Fruit fly (Drosophila melanogaster) whole organism, embryonic: ENCODE results near the gene Unc50.

Source experiments
- Aef1 ChIP-seq: fragments of 200-800 bp; sonication (Bioruptor generic); IDR thresholded peaks from 3 replicates; pipeline ENCODE4 v1.3.6; 2022; ENCODE audit warnings: missing biosample characterization, missing genetic modification characterization
- Atf-2 ChIP-seq: fragments of 200-800 bp; sonication (Bioruptor generic); optimal IDR thresholded peaks from 2 replicates; lab custom pipeline; 2016; ENCODE audit warnings: missing biosample characterization, missing genetic modification characterization
- B-H2 ChIP-seq: fragments of 200-800 bp; sonication (Bioruptor generic); optimal IDR thresholded peaks from 2 replicates; lab custom pipeline; 2018; ENCODE audit warnings: missing biosample characterization, mild to moderate bottlenecking, missing genetic modification characterization
- BEAF-32 ChIP-seq: fragments of 200-800 bp; sonication (Bioruptor generic); optimal IDR thresholded peaks from 3 replicates; lab custom pipeline; 2017; ENCODE audit warnings: missing biosample characterization, missing genetic modification characterization, mild to moderate bottlenecking, moderate library complexity, missing genetic modification reagents
- CG11696 ChIP-seq: fragments of 200-800 bp; sonication (Bioruptor generic); IDR thresholded peaks from 2 replicates; pipeline ENCODE4 v1.3.6; 2022; ENCODE audit warnings: missing biosample characterization, missing genetic modification characterization
- CG1233 ChIP-seq: fragments of 200-800 bp; sonication (Bioruptor generic); optimal IDR thresholded peaks from 4 replicates; lab custom pipeline; 2018; ENCODE audit warnings: missing biosample characterization, mild to moderate bottlenecking, missing genetic modification characterization
- CG12769 ChIP-seq: fragments of 200-800 bp; sonication (Bioruptor generic); optimal IDR thresholded peaks from 2 replicates; lab custom pipeline; 2019; ENCODE audit warnings: missing biosample characterization, mild to moderate bottlenecking, missing genetic modification characterization, moderate library complexity
- CG15269 ChIP-seq: fragments of 200-800 bp; sonication (Bioruptor generic); optimal IDR thresholded peaks from 2 replicates; lab custom pipeline; 2018; ENCODE audit warnings: missing biosample characterization, mild to moderate bottlenecking, missing genetic modification characterization, moderate library complexity
- CG17912 ChIP-seq: fragments of 200-800 bp; sonication (Bioruptor generic); optimal IDR thresholded peaks from 2 replicates; lab custom pipeline; 2018; ENCODE audit warnings: missing biosample characterization, mild to moderate bottlenecking, missing genetic modification characterization
- CG18619 ChIP-seq: fragments of 200-800 bp; sonication (Bioruptor generic); optimal IDR thresholded peaks from 3 replicates; lab custom pipeline; 2017; ENCODE audit warnings: missing biosample characterization, mild to moderate bottlenecking, missing genetic modification characterization
- CG30403 ChIP-seq: fragments of 200-800 bp; sonication (Bioruptor generic); optimal IDR thresholded peaks from 3 replicates; lab custom pipeline; 2016; ENCODE audit warnings: missing biosample characterization, missing genetic modification characterization
- CG3847 ChIP-seq: fragments of 200-800 bp; sonication (Bioruptor generic); IDR thresholded peaks from 2 replicates; pipeline ENCODE4 v1.3.6; 2022; ENCODE audit warnings: missing biosample characterization, missing genetic modification characterization
- CG4282 ChIP-seq: fragments of 200-800 bp; sonication (Bioruptor generic); optimal IDR thresholded peaks from 2 replicates; lab custom pipeline; 2016; ENCODE audit warnings: missing biosample characterization, missing genetic modification characterization
- CG4360 ChIP-seq: fragments of 200-800 bp; sonication (Bioruptor generic); IDR thresholded peaks from 2 replicates; pipeline ENCODE4 v1.3.6; 2022; ENCODE audit warnings: missing biosample characterization, missing genetic modification characterization
- CG4730 ChIP-seq: fragments of 200-800 bp; sonication (Bioruptor generic); IDR thresholded peaks from 2 replicates; pipeline ENCODE4 v1.3.6; 2022; ENCODE audit warnings: missing biosample characterization, missing genetic modification characterization
- CG6272 ChIP-seq: fragments of 200-800 bp; sonication (Bioruptor generic); IDR thresholded peaks from 2 replicates; pipeline ENCODE4 v1.3.6; 2022; ENCODE audit warnings: missing biosample characterization, missing genetic modification characterization
- CG8388 ChIP-seq: fragments of 200-800 bp; sonication (Bioruptor generic); optimal IDR thresholded peaks from 2 replicates; lab custom pipeline; 2019; ENCODE audit warnings: missing biosample characterization, mild to moderate bottlenecking, missing genetic modification characterization, moderate library complexity
- CG8944 ChIP-seq: fragments of 200-800 bp; sonication (Bioruptor generic); optimal IDR thresholded peaks from 3 replicates; lab custom pipeline; 2016; ENCODE audit warnings: missing biosample characterization, missing genetic modification characterization
- CG9817 ChIP-seq: fragments of 200-800 bp; sonication (Bioruptor generic); optimal IDR thresholded peaks from 2 replicates; lab custom pipeline; 2018; ENCODE audit warnings: missing biosample characterization, mild to moderate bottlenecking, missing genetic modification characterization, moderate library complexity
- Dek ChIP-seq: fragments of 200-800 bp; sonication (Bioruptor generic); optimal IDR thresholded peaks from 3 replicates; lab custom pipeline; 2019; ENCODE audit warnings: missing biosample characterization, mild to moderate bottlenecking, missing genetic modification characterization, moderate library complexity
- Fer3 ChIP-seq: fragments of 200-800 bp; sonication (Bioruptor generic); optimal IDR thresholded peaks from 2 replicates; lab custom pipeline; 2018; ENCODE audit warnings: missing biosample characterization, mild to moderate bottlenecking, missing genetic modification characterization, moderate library complexity
- HmgZ ChIP-seq: fragments of 200-800 bp; sonication (Bioruptor generic); optimal IDR thresholded peaks from 2 replicates; lab custom pipeline; 2018; ENCODE audit warnings: missing biosample characterization, mild to moderate bottlenecking, missing genetic modification characterization
- Hr78 ChIP-seq, 2 experiments: fragments of 200-800 bp in 1 of 2; fragments of >200 bp in 1 of 2; sonication (Bioruptor generic) in 1 of 2; optimal IDR thresholded peaks; 2 replicates each; lab custom pipeline; 2017 to 2019; ENCODE audit warnings: missing biosample characterization in 2 of 2, missing genetic modification characterization in 2 of 2, mild to moderate bottlenecking in 1 of 2, moderate library complexity in 1 of 2
- Hsf ChIP-seq: fragments of 200-800 bp; sonication (Bioruptor generic); optimal IDR thresholded peaks from 3 replicates; lab custom pipeline; 2016; ENCODE audit warnings: missing biosample characterization, missing genetic modification characterization
- Lim3 ChIP-seq: fragments of 200-800 bp; sonication (Bioruptor generic); IDR thresholded peaks from 2 replicates; pipeline ENCODE4 v1.3.6; 2022; ENCODE audit warnings: missing biosample characterization, missing genetic modification characterization
- Myb ChIP-seq: fragments of 200-800 bp; sonication (Bioruptor generic); optimal IDR thresholded peaks from 2 replicates; lab custom pipeline; 2016; ENCODE audit warnings: missing biosample characterization, missing genetic modification characterization
- NfI ChIP-seq: fragments of 200-800 bp; sonication (Bioruptor generic); optimal IDR thresholded peaks from 3 replicates; lab custom pipeline; 2018; ENCODE audit warnings: missing biosample characterization, mild to moderate bottlenecking, missing genetic modification characterization, moderate library complexity
- Opbp ChIP-seq: fragments of 200-800 bp; sonication (Bioruptor generic); IDR thresholded peaks from 3 replicates; pipeline ENCODE4 v1.3.6; 2022; ENCODE audit warnings: missing biosample characterization, missing genetic modification characterization; ENCODE audit not compliant: partially characterized antibody
- TFAM ChIP-seq: fragments of 200-800 bp; sonication (Bioruptor generic); optimal IDR thresholded peaks from 2 replicates; lab custom pipeline; 2017; ENCODE audit warnings: missing biosample characterization, missing genetic modification characterization, inconsistent platforms
- ap ChIP-seq: fragments of 200-800 bp; sonication (Bioruptor generic); IDR thresholded peaks from 2 replicates; pipeline ENCODE4 v1.3.6; 2022; ENCODE audit warnings: missing biosample characterization, missing genetic modification characterization
- ash1 ChIP-seq: fragments of 200-800 bp; sonication (Bioruptor generic); optimal IDR thresholded peaks from 2 replicates; lab custom pipeline; 2018; ENCODE audit warnings: missing biosample characterization, mild to moderate bottlenecking, missing genetic modification characterization
- bab2 ChIP-seq: fragments of 200-800 bp; sonication (Bioruptor generic); optimal IDR thresholded peaks from 2 replicates; lab custom pipeline; 2016; ENCODE audit warnings: missing biosample characterization, missing genetic modification characterization
- bcd ChIP-seq: fragments of 200-800 bp; sonication (Bioruptor generic); optimal IDR thresholded peaks from 2 replicates; lab custom pipeline; 2017; ENCODE audit warnings: missing biosample characterization, mild to moderate bottlenecking, missing genetic modification characterization
- btn ChIP-seq: fragments of 200-800 bp; sonication (Bioruptor generic); optimal IDR thresholded peaks from 2 replicates; lab custom pipeline; 2016; ENCODE audit warnings: missing biosample characterization, missing genetic modification characterization
- cg ChIP-seq: fragments of 200-800 bp; sonication (Bioruptor generic); optimal IDR thresholded peaks from 3 replicates; lab custom pipeline; 2019; ENCODE audit warnings: missing biosample characterization, mild to moderate bottlenecking, missing genetic modification characterization, moderate library complexity
- dmrt99B ChIP-seq: fragments of 200-800 bp; sonication (Bioruptor generic); optimal IDR thresholded peaks from 2 replicates; lab custom pipeline; 2018; ENCODE audit warnings: missing biosample characterization, mild to moderate bottlenecking, missing genetic modification characterization, moderate library complexity
- fru ChIP-seq: fragments of >200 bp; optimal IDR thresholded peaks from 2 replicates; lab custom pipeline; 2017
- gcm2 ChIP-seq: fragments of 200-800 bp; sonication (Bioruptor generic); optimal IDR thresholded peaks from 2 replicates; lab custom pipeline; 2016; ENCODE audit warnings: missing biosample characterization, missing genetic modification characterization
- hth ChIP-seq: fragments of >200 bp; optimal IDR thresholded peaks from 2 replicates; lab custom pipeline; 2017; ENCODE audit warnings: inconsistent platforms
- lilli ChIP-seq: fragments of 200-800 bp; sonication (Bioruptor generic); optimal IDR thresholded peaks from 3 replicates; lab custom pipeline; 2016; ENCODE audit warnings: missing biosample characterization, missing genetic modification characterization
- nau ChIP-seq: fragments of 200-800 bp; sonication (Bioruptor generic); optimal IDR thresholded peaks from 3 replicates; lab custom pipeline; 2017; ENCODE audit warnings: missing biosample characterization, mild to moderate bottlenecking, missing genetic modification characterization, missing genetic modification reagents
- seq ChIP-seq: fragments of 200-800 bp; sonication (Bioruptor generic); IDR thresholded peaks from 2 replicates; pipeline ENCODE4 v1.3.6; 2022; ENCODE audit warnings: missing biosample characterization, missing genetic modification characterization
- sim ChIP-seq: fragments of 200-800 bp; sonication (Bioruptor generic); IDR thresholded peaks from 2 replicates; pipeline ENCODE4 v1.3.6; 2022; ENCODE audit warnings: missing biosample characterization, missing genetic modification characterization
- slou ChIP-seq: fragments of 200-800 bp; sonication (Bioruptor generic); optimal IDR thresholded peaks from 3 replicates; lab custom pipeline; 2016; ENCODE audit warnings: missing biosample characterization, missing genetic modification characterization
- slp2 ChIP-seq: fragments of 200-800 bp; sonication (Bioruptor generic); optimal IDR thresholded peaks from 2 replicates; lab custom pipeline; 2016; ENCODE audit warnings: missing biosample characterization, missing genetic modification characterization
- tin ChIP-seq: fragments of 200-800 bp; sonication (Bioruptor generic); optimal IDR thresholded peaks from 3 replicates; lab custom pipeline; 2016; ENCODE audit warnings: missing biosample characterization, missing genetic modification characterization
- tll ChIP-seq, 2 experiments: fragments of 200-800 bp in 1 of 2; fragments of >200 bp in 1 of 2; sonication (Bioruptor generic) in 1 of 2; optimal IDR thresholded peaks; 2 replicates each; lab custom pipeline; 2017 to 2019; ENCODE audit warnings: missing biosample characterization in 2 of 2, missing genetic modification characterization in 2 of 2, mild to moderate bottlenecking in 1 of 2, moderate library complexity in 1 of 2
- vvl ChIP-seq: fragments of 200-800 bp; sonication (Bioruptor generic); IDR thresholded peaks from 2 replicates; pipeline ENCODE4 v1.3.6; 2022; ENCODE audit warnings: missing biosample characterization, missing genetic modification characterization
- zen ChIP-seq: fragments of 200-800 bp; sonication (Bioruptor generic); optimal IDR thresholded peaks from 3 replicates; lab custom pipeline; 2018; ENCODE audit warnings: missing biosample characterization, mild to moderate bottlenecking, missing genetic modification characterization, moderate library complexity

Gene Unc50

dm6 chr3R:8652731-8653130 is 23.7 kb downstream of the Unc50 start, which contains the start of the genes Sys1 and Dhod (continued):
- TF ChIP-seq lilli (GFP tag; lab: Kevin White, UChicago) (peak; percentile 89), slp2 (GFP tag; lab: Kevin White, UChicago) (peak; percentile 6), ap (no peak), slou (GFP tag; lab: Kevin White, UChicago) (peak; percentile 13), NfI (GFP tag; lab: Kevin White, UChicago) (peak; percentile 55), Opbp (peak; percentile 66; the same call in 2 of the 3 replicates), gcm2 (GFP tag; lab: Kevin White, UChicago) (no peak), BEAF-32 (peak; percentile 86)

- TF ChIP-seq Aef1 (GFP tag; lab: Robert Waterston, UW): peak; percentile 99
- TF ChIP-seq NfI (GFP tag; lab: Kevin White, UChicago): peak; percentile 99
- peak; percentile 97 for TF ChIP-seq btn (GFP tag; lab: Kevin White, UChicago)
- peak; percentile 99 for TF ChIP-seq zen (tag; lab: Kevin White, UChicago)
- peak; percentile 99 for TF ChIP-seq bab2 (GFP tag; lab: Kevin White, UChicago)
- TF ChIP-seq nau (GFP tag; lab: Kevin White, UChicago): peak; percentile 96
- TF ChIP-seq CG1233 (GFP tag; lab: Kevin White, UChicago): peak; percentile 98
- peak; percentile 98 for TF ChIP-seq sim (GFP tag; lab: Robert Waterston, UW)
- TF ChIP-seq Hr78 (GFP tag; optimal IDR thresholded peaks at IDR 0.05; lab: Kevin White, UChicago): peak in 1 of 2 experiments; percentile 92
- TF ChIP-seq CG30403: peak; percentile 100
- TF ChIP-seq CG8388: peak; percentile 98
- TF ChIP-seq hth (lab: Kevin White, UChicago): no peak
- peak; percentile 93 for TF ChIP-seq Myb
- TF ChIP-seq dmrt99B (tag; lab: Kevin White, UChicago): peak; percentile 98
- peak; percentile 99 for TF ChIP-seq CG3847 (GFP tag; lab: Robert Waterston, UW)
- TF ChIP-seq CG6272 (GFP tag; lab: Robert Waterston, UW): peak; percentile 98
- peak; percentile 99 for TF ChIP-seq Dek
- TF ChIP-seq tll (GFP tag; optimal IDR thresholded peaks at IDR 0.05; lab: Kevin White, UChicago): peak; percentile 71 to 88
- peak; percentile 96 for TF ChIP-seq CG11696 (GFP tag; lab: Robert Waterston, UW)
- TF ChIP-seq vvl (GFP tag; lab: Robert Waterston, UW): peak; percentile 100
- TF ChIP-seq CG4730 (GFP tag; lab: Robert Waterston, UW): peak; percentile 99
- no peak for TF ChIP-seq fru
- peak; percentile 99 for TF ChIP-seq Atf-2 (GFP tag; lab: Kevin White, UChicago)
- TF ChIP-seq B-H2 (GFP tag; lab: Kevin White, UChicago): peak; percentile 98
- TF ChIP-seq Hsf (GFP tag; lab: Kevin White, UChicago): peak; percentile 100
- peak; percentile 89 for TF ChIP-seq ash1 (GFP tag; lab: Kevin White, UChicago)
- TF ChIP-seq CG4360: peak; percentile 90
- TF ChIP-seq ap: peak; percentile 98
- peak; percentile 99 for TF ChIP-seq tin (GFP tag; lab: Kevin White, UChicago)
- peak; percentile 96 for TF ChIP-seq Lim3 (GFP tag; lab: Robert Waterston, UW)
- TF ChIP-seq CG4282: peak; percentile 96
- peak; percentile 97 for TF ChIP-seq CG17912 (GFP tag; lab: Kevin White, UChicago)
- peak; percentile 99 for TF ChIP-seq CG8944 (GFP tag; lab: Kevin White, UChicago)
- TF ChIP-seq CG15269 (tag; lab: Kevin White, UChicago): peak; percentile 99
- peak; percentile 99 for TF ChIP-seq CG9817 (tag; lab: Kevin White, UChicago)
- TF ChIP-seq TFAM (GFP tag; lab: Kevin White, UChicago): peak; percentile 93
- TF ChIP-seq cg: no peak
- peak; percentile 99 for TF ChIP-seq Fer3 (tag; lab: Kevin White, UChicago)
- peak; percentile 99 for TF ChIP-seq bcd (GFP tag; lab: Kevin White, UChicago)
- TF ChIP-seq HmgZ (tag; lab: Kevin White, UChicago): peak; percentile 99
- peak; percentile 97 for TF ChIP-seq CG12769 (tag; lab: Kevin White, UChicago)
- TF ChIP-seq CG18619 (GFP tag; lab: Kevin White, UChicago): peak; percentile 99
- TF ChIP-seq seq (GFP tag; lab: Robert Waterston, UW): peak; percentile 99
Measured at dm6 chr3R:8650741-8651140, 25.7 kb downstream of the Unc50 start, which contains the start of the genes Mkk4 and SLIRP2. Mkk4 (minus strand) TSS chr3R:8650796. SLIRP2 (plus strand) TSS chr3R:8651084.
